Fruit fly (Drosophila melanogaster): ENCODE measurements around the gene gry.

Gene gry

DNA sequence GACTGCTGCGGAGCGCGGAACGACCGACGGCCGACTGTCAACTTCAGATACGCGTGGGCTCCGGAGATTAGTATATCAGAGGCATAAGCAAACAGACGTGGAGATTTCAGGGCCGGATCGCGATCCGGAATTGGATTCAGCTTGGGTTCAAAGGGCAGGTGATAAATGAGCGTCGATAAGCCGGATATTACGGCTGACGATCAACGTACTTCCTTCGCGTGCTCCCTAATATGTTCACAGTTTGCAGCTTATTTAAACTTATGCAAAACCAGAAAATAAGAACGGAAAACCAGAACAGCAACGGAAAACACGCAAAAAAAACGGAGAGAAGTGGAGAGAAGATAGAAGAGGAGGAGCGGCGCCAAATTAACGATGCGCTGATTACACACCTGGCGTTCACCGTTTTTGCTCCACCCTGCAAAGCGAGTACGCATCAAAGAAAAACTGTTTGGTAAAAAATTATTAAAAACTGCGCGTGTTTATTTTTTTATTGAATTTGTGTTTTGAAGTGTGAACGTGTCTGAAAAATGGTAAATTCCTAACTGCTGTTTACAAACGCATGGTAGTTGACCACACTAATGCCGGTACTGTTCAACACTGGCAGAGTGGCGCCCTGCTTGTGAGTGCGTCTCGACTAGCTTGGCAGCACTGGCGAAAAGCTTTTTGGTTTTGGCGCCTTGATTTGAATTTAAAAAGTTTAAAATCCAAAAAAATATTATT is 40.3 kb downstream of the gry start, which contains the start of gene CG17746:
TSS of gene CG17746 (minus strand) at position 546 of the 720 bp plus-strand sequence.
- TF ChIP-seq pan (optimal IDR thresholded peaks at IDR 0.05) (no peak), psq (optimal IDR thresholded peaks at IDR 0.05) (no peak), usp (GFP tag; optimal IDR thresholded peaks at IDR 0.05) (no peak), Dll (optimal IDR thresholded peaks at IDR 0.05) (no peak), CG8478 (optimal IDR thresholded peaks at IDR 0.05) (no peak), EcR (GFP tag; optimal IDR thresholded peaks at IDR 0.05) (no peak)

DNA sequence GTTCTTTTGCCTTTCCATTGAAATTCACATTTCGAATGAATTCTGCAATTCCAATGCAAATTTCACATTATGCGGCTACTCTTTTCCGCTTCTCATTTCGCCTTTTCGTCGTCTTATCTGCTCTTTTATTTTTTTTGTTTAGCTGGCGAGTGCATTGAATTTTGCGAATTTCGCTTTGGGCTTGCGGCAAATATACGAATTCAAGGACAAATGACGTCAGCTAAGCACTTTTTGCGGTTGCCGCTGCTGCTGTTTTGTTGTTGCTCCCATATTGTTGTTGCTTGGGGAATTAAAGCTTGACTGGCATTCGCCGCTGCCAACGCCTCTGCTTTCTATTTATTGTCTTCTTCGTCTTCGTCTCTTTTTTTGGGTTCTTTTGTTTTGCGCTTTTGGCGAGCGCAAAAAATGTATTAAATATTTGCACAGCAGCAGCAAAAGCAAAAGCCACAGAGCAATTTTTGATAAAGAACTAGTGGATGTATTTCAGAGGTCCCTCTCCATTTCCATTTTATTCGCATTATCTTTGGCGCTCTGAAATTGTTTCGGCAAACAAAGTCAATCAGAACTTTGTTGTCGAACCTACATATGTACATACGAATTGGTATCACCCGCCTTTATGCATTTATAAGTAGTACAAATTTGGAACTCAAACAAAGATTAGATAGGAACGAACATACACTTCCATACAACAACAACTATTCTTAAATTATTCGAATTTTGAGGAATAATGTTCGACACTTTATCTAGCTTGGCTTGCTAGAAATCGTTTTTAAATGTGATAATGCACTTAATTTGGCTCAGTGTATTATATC is 41.1 kb downstream of the gry start:
- TF ChIP-seq CG8478 (optimal IDR thresholded peaks at IDR 0.05) (no peak), pan (optimal IDR thresholded peaks at IDR 0.05) (no peak), usp (GFP tag; optimal IDR thresholded peaks at IDR 0.05) (no peak), Dll (optimal IDR thresholded peaks at IDR 0.05) (no peak), EcR (GFP tag; optimal IDR thresholded peaks at IDR 0.05) (no peak), psq (optimal IDR thresholded peaks at IDR 0.05) (no peak)

DNA sequence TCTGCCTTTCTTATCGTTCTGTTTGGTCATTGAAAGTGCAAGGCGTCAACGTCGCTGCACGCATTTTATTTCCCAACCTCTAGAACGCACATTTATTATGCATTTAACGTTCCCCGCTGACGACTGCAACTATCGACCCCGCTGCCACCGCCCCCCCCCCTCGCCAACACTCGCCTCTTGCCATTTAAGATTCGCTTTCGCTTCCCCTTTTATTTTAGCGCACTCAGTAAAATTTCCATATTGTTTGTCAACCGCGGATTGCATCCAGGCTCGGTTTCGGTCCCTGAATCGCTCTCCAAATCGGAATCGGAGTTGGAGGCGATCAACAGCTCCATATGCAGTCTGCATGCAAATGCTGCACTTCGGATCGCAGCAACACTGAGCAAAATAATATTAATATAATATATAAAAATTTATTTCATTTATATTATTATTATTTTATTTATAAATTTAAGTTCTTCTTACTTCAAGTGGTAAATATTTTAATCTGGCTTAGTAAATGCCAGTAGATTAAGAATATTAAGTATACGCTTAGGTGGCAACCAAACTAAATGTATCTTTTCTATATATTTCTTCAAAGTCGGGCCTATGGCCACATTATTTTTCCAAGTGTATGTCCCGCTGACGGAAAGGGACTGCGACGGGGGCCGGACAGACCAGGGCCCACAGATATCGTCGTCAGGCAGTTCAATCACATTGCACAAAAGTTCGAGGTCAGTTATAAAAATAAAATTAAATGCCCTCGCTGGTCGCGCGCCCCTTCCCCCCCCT is 41.9 kb downstream of the gry start:
- no peak for TF ChIP-seq CG8478 (optimal IDR thresholded peaks at IDR 0.05)
- TF ChIP-seq usp (GFP tag; optimal IDR thresholded peaks at IDR 0.05), result no peak

DNA sequence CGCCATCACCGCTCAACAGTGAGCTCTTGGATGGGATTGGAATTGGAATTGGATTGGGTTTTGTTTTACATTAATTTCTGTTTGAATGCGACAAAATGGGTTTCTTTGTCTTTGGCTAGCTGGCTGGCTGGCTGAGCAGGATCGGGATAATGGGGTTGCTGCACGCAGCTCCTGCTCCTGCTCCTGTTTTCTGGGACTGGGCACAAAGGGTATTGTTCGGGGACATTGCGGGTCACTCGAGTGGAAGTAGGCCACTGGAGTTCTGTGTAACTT is 42.4 kb downstream of the gry start:
- TF ChIP-seq pan (optimal IDR thresholded peaks at IDR 0.05) (no peak), EcR (GFP tag; optimal IDR thresholded peaks at IDR 0.05) (peak in 1 of 2 experiments; percentile 61)

DNA sequence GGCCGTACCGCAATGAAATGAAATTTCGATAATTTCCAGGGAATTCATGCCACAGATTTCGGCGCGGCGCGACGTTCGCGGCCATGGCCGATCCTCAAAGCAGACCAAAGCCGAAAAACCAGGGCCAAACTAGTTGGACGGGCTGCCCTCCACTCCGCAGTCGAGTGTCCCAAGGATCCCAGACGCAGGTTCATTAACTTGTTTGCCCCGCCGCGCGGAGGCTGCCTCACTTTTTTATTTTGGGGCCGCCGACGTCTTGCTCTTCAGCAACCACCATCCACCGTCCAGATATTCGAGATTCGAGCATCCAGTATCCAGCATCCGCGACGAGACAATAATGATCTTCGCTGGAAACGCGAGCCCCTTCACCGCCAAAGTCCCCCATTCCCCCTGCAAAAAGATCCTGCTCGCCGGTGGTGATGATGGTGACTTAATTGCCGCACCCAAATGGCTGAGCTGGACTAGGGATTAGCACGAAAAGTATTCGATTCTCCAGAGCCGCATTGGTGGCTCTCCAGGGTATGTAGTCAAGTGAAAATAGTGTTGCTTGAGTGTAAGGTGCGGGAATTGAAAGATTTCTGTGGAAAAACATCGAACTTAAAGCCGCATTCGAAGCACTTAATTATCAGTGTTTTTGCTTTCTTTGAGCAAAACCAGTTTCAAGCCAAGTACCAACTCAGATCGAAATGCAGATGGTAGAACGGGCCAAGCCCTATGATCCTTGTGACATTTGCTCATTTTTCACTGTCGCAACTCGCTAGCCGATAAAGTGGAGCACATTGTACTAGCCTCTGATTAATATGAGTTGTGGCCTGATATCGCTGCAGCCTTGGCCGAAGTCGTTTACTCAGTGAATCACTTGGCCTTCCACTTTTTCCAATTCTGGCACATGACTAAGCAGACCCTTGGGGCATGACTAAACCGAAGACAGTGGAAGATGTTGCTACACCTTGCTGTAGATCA is 43.5 kb downstream of the gry start:
- TF ChIP-seq CG8478 (optimal IDR thresholded peaks at IDR 0.05) (no peak), usp (GFP tag; optimal IDR thresholded peaks at IDR 0.05) (no peak), Dll (optimal IDR thresholded peaks at IDR 0.05) (no peak), EcR (GFP tag; optimal IDR thresholded peaks at IDR 0.05) (peak; percentile 43 to 69)

DNA sequence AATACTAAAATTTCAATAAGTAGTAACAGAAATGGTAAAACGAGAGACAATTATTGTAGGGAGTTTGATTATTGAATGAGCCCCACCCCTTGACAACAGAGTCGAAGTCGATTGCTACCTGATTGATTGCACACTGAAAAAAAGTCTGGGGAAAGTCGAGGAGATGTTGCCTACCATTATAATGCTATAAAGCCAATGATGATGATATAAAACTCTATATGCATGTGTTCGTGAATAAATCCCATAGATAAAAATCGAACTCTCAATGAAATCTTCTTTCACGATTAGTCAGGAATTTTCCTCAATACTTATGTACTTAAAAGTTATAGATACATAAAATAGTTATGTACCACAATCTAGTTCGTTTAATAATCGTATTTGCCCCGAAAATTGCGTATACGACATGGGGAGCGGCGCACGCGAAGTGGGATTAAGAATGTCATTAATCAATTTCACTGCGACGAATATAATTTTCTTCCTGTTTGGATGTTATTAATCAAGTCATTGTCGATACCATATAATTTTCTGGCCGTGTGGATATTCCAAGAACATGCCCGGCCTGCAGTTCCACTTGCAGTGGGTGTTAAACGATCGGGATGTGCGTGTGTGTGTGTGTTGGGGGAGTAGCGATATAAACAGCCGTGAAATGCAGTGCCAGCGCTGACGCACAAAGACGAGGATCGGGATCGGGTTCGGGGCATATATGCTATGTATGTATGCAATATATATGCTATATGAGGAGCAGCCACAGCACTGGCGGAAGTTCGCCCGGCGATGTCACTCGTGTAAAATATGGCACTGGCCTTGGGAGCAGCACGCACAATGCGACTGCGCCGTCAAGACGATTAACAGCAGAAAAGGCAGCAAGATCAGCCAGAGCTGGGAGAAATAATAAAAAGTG is 45.6 kb downstream of the gry start, which contains the start of gene CG12078:
TSS of gene CG12078 (minus strand) at position 51 of the 901 bp plus-strand sequence.
- no peak for TF ChIP-seq CG8478 (optimal IDR thresholded peaks at IDR 0.05)
- TF ChIP-seq EcR (GFP tag; optimal IDR thresholded peaks at IDR 0.05), result no peak
- TF ChIP-seq pan (optimal IDR thresholded peaks at IDR 0.05), result no peak
- TF ChIP-seq psq (optimal IDR thresholded peaks at IDR 0.05), result no peak
- no peak for TF ChIP-seq Dll (optimal IDR thresholded peaks at IDR 0.05)
- no peak for TF ChIP-seq usp (GFP tag; optimal IDR thresholded peaks at IDR 0.05)

DNA sequence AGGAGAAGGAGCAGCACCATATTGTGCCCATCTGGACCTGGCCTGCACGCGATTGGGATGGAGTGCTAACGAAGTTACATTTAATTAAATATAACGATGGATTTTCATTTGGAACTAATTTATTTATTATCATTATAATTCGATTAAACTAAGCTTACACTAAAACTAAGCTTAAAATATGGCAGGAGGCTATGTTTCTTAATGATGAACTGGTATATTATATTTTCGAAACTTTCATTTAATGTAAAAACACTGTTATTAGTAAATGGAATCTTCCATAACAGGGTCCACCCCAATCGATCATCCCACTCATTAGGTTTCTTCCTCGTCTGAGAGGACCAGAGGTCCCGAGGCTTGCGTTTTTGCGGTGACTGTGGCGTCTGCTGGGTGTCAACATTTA is 46.3 kb downstream of the gry start:
- TF ChIP-seq Dll (optimal IDR thresholded peaks at IDR 0.05) (no peak), psq (optimal IDR thresholded peaks at IDR 0.05) (no peak), pan (optimal IDR thresholded peaks at IDR 0.05) (no peak), EcR (GFP tag; optimal IDR thresholded peaks at IDR 0.05) (no peak), usp (GFP tag; optimal IDR thresholded peaks at IDR 0.05) (no peak), CG8478 (optimal IDR thresholded peaks at IDR 0.05) (no peak)

DNA sequence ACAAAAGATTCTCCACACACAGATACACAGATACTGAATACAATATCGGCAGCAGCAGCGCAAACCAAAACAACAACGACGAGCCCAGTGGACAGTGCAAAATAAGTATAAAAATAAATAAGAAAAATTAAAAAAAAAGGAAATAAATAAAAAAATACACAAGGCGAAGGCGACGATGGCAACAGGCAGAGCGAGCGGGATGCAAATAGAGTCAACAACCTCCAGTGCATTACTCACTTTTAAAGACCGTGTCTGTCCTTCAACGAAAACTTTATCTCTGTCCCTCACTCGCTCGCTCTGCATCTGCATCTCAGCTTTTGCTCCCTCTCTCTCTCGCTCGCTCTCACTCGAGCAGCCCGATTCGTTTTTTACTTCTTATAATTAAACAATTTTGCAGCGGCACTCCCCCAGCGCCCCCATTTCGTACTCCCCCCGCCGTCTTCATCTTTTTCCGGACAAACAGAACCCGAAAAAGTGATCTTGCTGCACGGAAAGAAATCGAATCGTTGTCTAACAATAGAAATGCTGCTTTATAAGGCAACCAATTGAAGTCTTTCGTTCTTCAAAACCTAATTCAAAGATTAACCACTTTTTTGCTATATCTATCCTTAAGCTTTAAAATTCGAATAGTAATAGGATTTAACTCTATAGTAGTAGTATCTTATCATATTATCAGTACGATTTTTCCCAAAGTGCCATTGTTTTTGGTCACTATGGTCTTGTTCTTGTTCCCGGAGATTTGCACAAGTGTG is 47.7 kb downstream of the gry start:
- TF ChIP-seq Dll (optimal IDR thresholded peaks at IDR 0.05) (peak; percentile 69), EcR (GFP tag; optimal IDR thresholded peaks at IDR 0.05) (peak; percentile 87 to 93), pan (optimal IDR thresholded peaks at IDR 0.05) (no peak)

DNA sequence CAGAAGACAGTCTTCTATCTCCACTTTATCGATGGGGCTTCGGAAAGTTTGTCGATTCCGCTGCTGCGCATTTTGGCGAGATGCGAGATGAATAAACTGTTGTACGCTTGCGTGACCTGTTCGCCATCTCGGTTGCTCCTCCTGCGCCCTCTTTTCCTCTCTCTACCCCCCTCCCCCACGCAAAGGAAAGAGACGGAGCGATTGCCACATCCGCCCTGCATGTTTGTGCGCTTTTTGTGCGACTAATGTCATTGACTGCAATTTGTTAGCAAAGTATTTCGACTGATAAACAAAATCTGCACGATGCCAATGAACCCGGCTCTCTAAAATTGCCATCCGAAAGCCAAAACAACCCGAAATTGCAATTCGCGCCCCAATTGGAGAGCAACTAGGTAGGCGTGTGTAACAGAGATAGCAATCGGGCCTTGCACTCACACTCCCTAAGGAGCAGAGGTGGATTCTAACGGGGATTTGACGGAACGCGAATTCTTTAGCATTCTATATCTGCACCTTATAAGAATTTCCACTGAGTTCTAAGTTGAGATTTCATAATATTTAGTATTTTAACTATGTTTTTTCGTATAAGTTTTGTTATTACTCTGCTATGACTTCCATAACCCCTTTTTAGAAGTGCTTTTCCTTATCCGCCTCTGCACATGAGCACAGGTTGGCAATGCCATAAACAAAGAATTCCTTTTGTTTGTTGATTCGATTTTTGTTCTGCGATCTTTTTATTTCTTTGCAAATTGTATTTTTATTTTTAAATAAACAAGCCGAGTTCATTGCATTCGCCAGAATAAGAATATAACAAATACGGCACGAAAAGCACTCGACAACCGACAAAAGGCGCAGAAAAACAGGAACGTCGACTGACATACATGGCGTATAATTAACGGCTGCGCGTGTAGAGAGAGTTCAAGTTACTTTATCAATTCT is 48.5 kb downstream of the gry start, which contains the start of gene CG43389:
TSS of gene CG43389 (plus strand) at position 886 of the 936 bp plus-strand sequence.
- TF ChIP-seq pan (optimal IDR thresholded peaks at IDR 0.05) (no peak), usp (GFP tag; optimal IDR thresholded peaks at IDR 0.05) (no peak), CG8478 (optimal IDR thresholded peaks at IDR 0.05) (peak; percentile 57), psq (optimal IDR thresholded peaks at IDR 0.05) (no peak), EcR (GFP tag; optimal IDR thresholded peaks at IDR 0.05) (peak; percentile 66 to 92), Dll (optimal IDR thresholded peaks at IDR 0.05) (peak; percentile 24)

Measured in whole organism.